Worm (Caenorhabditis elegans) whole organism, midembryonic: ENCODE results near the gene srz-82.
"Not testable (repeated sequence)": the region's sequence is repeated elsewhere in the genome, so short reads cannot be mapped to it uniquely, and the experiment has no call there.

Experiments used
- T22C8.4 ChIP-seq: fragments of 200-800 bp; sonication (Bioruptor generic); IDR thresholded peaks from 2 replicates; pipeline ENCODE4 v1.3.6; 2022; ENCODE audit warnings: missing genetic modification characterization, missing compliant biosample characterization
- cog-1 ChIP-seq: sonication (generic microtip); optimal IDR thresholded peaks from 2 replicates; lab custom pipeline; 2016; ENCODE audit warnings: missing genetic modification characterization, missing compliant biosample characterization
- flt-1 ChIP-seq: fragments of 200-800 bp; sonication (Bioruptor generic); IDR thresholded peaks from 2 replicates; pipeline ENCODE4 v1.3.6; 2022; ENCODE audit warnings: missing genetic modification characterization, missing compliant biosample characterization
- klf-2 ChIP-seq: fragments of 200-800 bp; sonication (Bioruptor generic); conservative IDR thresholded peaks from 2 replicates; pipeline ENCODE4 v1.3.6; 2022; ENCODE audit warnings: missing genetic modification reagents, missing genetic modification characterization, missing compliant biosample characterization
- med-1 ChIP-seq: sonication (generic microtip); optimal IDR thresholded peaks from 2 replicates; lab custom pipeline; 2017; ENCODE audit warnings: missing genetic modification characterization, mild to moderate bottlenecking, missing compliant biosample characterization, antibody characterized with exemption, missing genetic modification reagents; ENCODE audit not compliant: insufficient read depth
- ref-1 ChIP-seq: fragments of 200-800 bp; sonication (Bioruptor generic); conservative IDR thresholded peaks from 2 replicates; pipeline ENCODE4 v1.3.6; 2022; ENCODE audit warnings: missing genetic modification reagents, missing genetic modification characterization, missing compliant biosample characterization
- tab-1 ChIP-seq: fragments of 200-800 bp; sonication (Bioruptor generic); IDR thresholded peaks from 2 replicates; pipeline ENCODE4 v1.3.6; 2022; ENCODE audit warnings: missing genetic modification characterization, missing compliant biosample characterization
- ztf-23 ChIP-seq: fragments of 200-800 bp; sonication (Bioruptor generic); IDR thresholded peaks from 2 replicates; pipeline ENCODE4 v1.3.6; 2022; ENCODE audit warnings: missing genetic modification reagents, missing genetic modification characterization, missing compliant biosample characterization
- ztf-29 ChIP-seq: fragments of 200-800 bp; sonication (Bioruptor generic); IDR thresholded peaks from 2 replicates; pipeline ENCODE4 v1.3.6; 2022; ENCODE audit warnings: missing genetic modification reagents, missing genetic modification characterization, missing compliant biosample characterization

srz-82 gene

DNA sequence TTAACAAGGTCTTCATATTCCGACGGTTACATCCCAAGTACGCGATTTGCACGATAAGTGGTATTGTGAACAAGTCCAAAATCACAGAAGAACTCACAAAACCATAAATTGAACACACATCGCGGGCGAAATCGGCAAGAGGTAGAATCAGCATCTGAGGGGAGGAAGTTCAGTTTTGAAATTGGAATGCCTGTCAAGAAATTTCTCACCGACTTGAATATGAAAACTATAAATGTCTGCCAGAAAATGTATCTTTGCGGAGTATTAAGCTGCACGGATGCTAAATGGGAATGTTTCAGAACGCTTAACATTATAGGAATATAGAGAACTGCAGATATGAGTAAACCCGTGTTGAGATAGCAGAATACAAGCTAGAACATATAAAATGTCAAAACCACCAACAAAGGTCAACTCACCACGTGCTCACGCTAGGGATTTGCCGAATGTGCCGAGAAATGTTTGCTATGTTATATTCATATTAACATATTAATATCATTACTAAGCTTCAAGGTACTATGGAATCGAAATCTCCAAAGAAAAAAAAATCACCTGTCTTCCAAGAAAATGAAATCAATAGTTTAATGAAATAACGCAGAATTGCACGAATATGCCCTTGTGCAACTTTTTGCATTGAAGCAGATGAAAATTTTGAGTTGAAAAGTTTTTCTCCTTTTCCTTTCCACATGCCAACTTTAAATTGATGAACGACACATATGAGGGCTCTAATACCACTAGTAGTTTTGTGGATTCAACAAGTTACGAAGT lies at the start of gene srz-82:
Gene srz-82, plus strand, starts transcription at position 701 of the 765 bp plus-strand sequence.
- TF ChIP-seq ztf-23 (0 out of 2 replicates have a peak, but pooled peaks have one; percentile 24), ref-1 (GFP tag; lab: Robert Waterston, UW) (no peak), klf-2 (GFP tag; lab: Robert Waterston, UW) (no peak), med-1 (GFP tag; lab: Kevin White, UChicago) (no peak), ztf-29 (GFP tag; lab: Robert Waterston, UW) (no peak), tab-1 (no peak), T22C8.4 (GFP tag; lab: Robert Waterston, UW) (no peak)

DNA sequence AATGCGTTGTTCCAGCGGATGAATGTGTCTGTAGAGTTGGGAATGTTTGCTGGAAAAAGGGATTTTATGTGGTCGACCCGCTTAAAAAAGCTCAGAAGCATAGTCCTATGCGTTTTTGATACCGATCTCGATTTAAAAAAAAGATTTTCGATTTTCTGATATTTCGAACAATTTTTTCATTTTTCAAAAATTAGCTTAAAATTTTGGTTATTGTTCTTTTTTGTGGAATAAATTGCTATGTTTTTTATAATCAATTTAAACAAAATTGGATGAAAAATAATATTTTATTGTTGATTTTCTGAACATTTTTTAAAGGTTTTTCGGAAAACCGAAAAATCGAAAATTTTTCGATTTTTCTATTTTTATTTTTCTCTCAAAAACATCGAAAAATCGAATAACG lies 49.3 kb upstream of the srz-82 start, which contains the start of gene C04C3.7:
Gene C04C3.7, minus strand, starts transcription at position 101 of the 400 bp plus-strand sequence.
- TF ChIP-seq T22C8.4 (GFP tag; lab: Robert Waterston, UW); ztf-23; med-1 (GFP tag; lab: Kevin White, UChicago): not testable (repeated sequence)

DNA sequence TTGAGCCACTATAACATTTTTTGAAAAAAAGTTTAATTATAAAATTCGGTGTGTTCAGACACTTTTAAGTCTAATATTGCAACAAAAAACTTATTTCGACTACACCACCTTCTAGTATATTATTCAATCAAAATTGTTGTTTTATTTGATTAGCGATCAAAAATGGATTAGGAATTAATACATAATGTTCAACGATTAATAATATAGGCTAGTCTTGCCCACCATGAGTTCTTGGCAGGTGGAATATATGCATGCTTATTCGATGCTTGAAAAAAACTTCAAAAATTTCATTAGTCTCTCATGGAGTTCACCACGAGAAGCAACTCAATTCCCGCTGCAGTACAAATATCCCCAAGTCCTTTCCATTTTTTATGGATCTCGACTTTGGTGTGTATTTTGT lies 46.7 kb upstream of the srz-82 start, which contains the start of gene srz-32:
Gene srz-32, plus strand, starts transcription at position 301 of the 400 bp plus-strand sequence.
- TF ChIP-seq ref-1 (GFP tag; lab: Robert Waterston, UW) (no peak), klf-2 (GFP tag; lab: Robert Waterston, UW) (no peak), cog-1 (no peak), ztf-23 (no peak), flt-1 (GFP tag; lab: Robert Waterston, UW) (no peak), ztf-29 (GFP tag; lab: Robert Waterston, UW) (no peak), T22C8.4 (GFP tag; lab: Robert Waterston, UW) (no peak), med-1 (GFP tag; lab: Kevin White, UChicago) (no peak), tab-1 (no peak)

DNA sequence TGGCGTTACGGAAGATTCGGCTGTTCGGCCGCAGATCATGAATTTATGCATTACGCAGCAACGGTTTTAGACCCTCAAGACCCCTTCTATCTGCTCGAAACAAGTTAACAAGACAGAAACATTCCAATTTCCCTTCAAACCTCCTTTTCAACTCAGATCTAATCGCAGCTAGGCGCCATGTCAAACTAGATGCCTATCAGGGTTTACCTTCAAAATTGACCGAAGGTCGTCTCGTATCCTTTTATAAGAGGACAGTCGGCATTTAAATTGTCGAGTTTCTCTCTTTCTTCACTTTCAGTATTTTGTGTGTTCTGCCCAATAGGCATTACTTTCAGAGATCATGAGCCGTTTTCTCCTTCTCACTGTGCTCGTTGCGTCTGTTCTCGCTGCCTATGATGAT lies 44.7 kb upstream of the srz-82 start, which contains the start of gene grd-13:
Gene grd-13, plus strand, starts transcription at position 291 of the 400 bp plus-strand sequence.
- TF ChIP-seq flt-1 (GFP tag; lab: Robert Waterston, UW) (no peak), ztf-23 (no peak), ztf-29 (GFP tag; lab: Robert Waterston, UW) (no peak), ref-1 (GFP tag; lab: Robert Waterston, UW) (no peak), klf-2 (GFP tag; lab: Robert Waterston, UW) (no peak), med-1 (GFP tag; lab: Kevin White, UChicago) (no peak), cog-1 (no peak), T22C8.4 (GFP tag; lab: Robert Waterston, UW) (no peak), tab-1 (no peak)

DNA sequence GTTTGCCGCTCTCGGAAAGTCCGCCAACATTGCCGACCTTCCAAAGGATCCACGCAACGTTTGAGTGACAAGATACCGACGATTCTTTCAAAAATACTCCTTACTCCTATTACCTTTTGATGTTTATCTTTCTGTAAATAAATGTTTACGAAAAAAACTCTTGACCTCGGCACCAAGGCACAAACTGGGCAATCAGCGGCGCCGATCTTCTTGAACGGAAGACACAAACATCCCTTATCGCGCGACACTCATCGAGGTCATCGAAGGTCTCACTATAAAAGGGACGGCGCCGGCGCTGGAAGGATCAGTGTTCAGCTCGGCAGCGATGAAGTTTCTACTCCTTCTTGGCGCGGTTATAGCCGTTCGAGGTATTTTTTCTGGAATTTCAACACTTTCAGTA lies 43.3 kb upstream of the srz-82 start, which contains the start of gene grd-3:
Gene grd-3, plus strand, starts transcription at position 302 of the 400 bp plus-strand sequence.
- TF ChIP-seq klf-2 (GFP tag; lab: Robert Waterston, UW) (no peak), tab-1 (no peak), ref-1 (GFP tag; lab: Robert Waterston, UW) (no peak), ztf-29 (GFP tag; lab: Robert Waterston, UW) (no peak), T22C8.4 (GFP tag; lab: Robert Waterston, UW) (no peak), cog-1 (no peak), flt-1 (GFP tag; lab: Robert Waterston, UW) (no peak), med-1 (GFP tag; lab: Kevin White, UChicago) (no peak), ztf-23 (no peak)

DNA sequence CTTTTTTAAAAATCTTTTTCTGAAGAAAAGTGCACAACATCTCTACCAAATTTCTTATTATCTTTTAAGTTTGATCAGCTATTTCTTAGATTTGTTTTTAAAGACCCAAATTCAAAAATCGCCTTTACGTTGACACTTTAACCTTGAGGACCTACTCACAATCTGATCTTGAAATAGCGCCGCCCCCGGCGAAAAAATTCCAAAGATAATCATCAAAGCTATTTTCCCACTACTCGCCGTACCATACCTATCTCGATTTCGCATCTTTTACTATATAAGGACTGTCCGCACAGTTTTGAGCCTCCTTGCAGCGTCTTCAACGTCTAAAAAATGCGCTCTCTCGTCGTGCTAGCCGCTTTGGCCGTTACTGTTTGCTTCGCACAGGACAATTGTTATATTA lies 41.8 kb upstream of the srz-82 start, which contains the start of gene grd-10:
Gene grd-10, plus strand, starts transcription at position 208 of the 400 bp plus-strand sequence.
- no peak for TF ChIP-seq med-1 (GFP tag; lab: Kevin White, UChicago)
- no peak for TF ChIP-seq cog-1
- no peak for TF ChIP-seq ztf-23

DNA sequence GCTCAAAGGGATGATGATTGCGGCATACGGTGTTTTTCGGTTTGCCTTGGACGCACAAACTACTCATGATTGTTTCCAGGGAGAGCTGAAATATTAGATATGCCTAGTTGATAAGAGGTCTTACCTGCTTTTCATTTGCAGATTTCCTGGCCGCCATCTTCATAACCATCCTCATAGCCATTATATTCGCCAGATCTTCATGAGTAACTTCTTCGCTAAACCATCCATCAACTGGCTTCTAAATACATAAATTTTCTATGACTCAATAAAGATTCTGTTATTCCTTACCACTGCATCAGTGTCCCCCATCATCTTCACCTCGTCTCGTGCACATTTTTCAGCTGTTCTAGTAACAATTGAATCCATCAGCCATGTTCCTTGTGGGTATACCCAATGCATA lies 40.2 kb upstream of the srz-82 start:
- TF ChIP-seq cog-1 (no peak), ref-1 (GFP tag; lab: Robert Waterston, UW) (no peak), ztf-23 (no peak), flt-1 (GFP tag; lab: Robert Waterston, UW) (no peak), T22C8.4 (GFP tag; lab: Robert Waterston, UW) (no peak), klf-2 (GFP tag; lab: Robert Waterston, UW) (no peak), tab-1 (no peak), med-1 (GFP tag; lab: Kevin White, UChicago) (no peak), ztf-29 (GFP tag; lab: Robert Waterston, UW) (no peak)

DNA sequence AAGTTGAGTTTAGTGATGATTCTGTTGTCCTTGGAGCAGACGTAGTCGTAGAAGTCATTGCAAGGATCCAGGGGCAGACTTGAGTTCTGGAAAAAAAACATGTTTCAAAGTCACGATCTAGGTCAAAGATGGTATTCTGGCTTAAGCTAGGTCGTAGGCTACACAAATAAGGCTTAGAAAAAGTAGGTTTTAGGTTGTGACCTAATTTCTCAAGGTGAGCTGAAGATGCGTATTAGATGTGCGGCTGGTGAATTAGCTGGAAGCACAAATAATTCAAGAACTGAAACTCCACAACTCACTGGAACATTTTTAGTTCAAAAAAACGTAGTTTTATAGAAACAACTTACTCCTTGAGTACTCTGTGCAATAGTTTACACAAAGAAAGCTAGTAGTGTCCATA lies 38.6 kb upstream of the srz-82 start, which contains the start of gene F09D12.2:
Gene F09D12.2, minus strand, starts transcription at position 101 of the 400 bp plus-strand sequence.
- no peak for TF ChIP-seq klf-2 (GFP tag; lab: Robert Waterston, UW)
- no peak for TF ChIP-seq flt-1 (GFP tag; lab: Robert Waterston, UW)
- no peak for TF ChIP-seq tab-1

DNA sequence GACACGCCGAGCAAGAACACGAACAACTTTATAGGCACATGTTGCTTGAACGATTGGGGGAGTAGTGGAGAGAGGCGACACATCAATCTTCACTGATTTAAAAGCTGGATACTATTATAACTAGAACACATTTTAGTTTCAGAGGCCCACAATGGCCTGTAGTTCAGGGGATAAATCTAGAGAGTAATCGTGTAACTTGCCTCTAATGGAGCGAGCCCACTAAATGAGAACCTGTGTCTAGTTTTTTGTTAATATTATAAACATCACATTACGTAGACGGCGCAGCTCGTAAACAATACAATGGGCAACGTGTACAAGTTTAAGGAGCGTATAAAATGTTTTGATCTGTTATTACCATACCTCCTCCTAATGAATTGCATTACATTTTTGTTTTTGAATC lies 38.1 kb upstream of the srz-82 start, which contains the start of gene F58E2.5:
Gene F58E2.5, plus strand, starts transcription at position 301 of the 400 bp plus-strand sequence.
- no peak for TF ChIP-seq tab-1
- TF ChIP-seq ztf-29 (GFP tag; lab: Robert Waterston, UW), result no peak
- TF ChIP-seq med-1 (GFP tag; lab: Kevin White, UChicago), result no peak
- no peak for TF ChIP-seq cog-1
- no peak for TF ChIP-seq ztf-23
- no peak for TF ChIP-seq ref-1 (GFP tag; lab: Robert Waterston, UW)
- TF ChIP-seq flt-1 (GFP tag; lab: Robert Waterston, UW), result no peak
- TF ChIP-seq klf-2 (GFP tag; lab: Robert Waterston, UW), result no peak
- no peak for TF ChIP-seq T22C8.4 (GFP tag; lab: Robert Waterston, UW)
